Worm (Caenorhabditis elegans) whole organism, midembryonic: ENCODE measurements around the gene fkb-1.

Source experiments
- T22C8.4 ChIP-seq: fragments of 200-800 bp; sonication (Bioruptor generic); IDR thresholded peaks from 2 replicates; pipeline ENCODE4 v1.3.6; 2022; ENCODE audit warnings: missing genetic modification characterization, missing compliant biosample characterization
- cog-1 ChIP-seq: sonication (generic microtip); optimal IDR thresholded peaks from 2 replicates; lab custom pipeline; 2016; ENCODE audit warnings: missing genetic modification characterization, missing compliant biosample characterization
- flt-1 ChIP-seq: fragments of 200-800 bp; sonication (Bioruptor generic); IDR thresholded peaks from 2 replicates; pipeline ENCODE4 v1.3.6; 2022; ENCODE audit warnings: missing genetic modification characterization, missing compliant biosample characterization
- klf-2 ChIP-seq: fragments of 200-800 bp; sonication (Bioruptor generic); conservative IDR thresholded peaks from 2 replicates; pipeline ENCODE4 v1.3.6; 2022; ENCODE audit warnings: missing genetic modification reagents, missing genetic modification characterization, missing compliant biosample characterization
- med-1 ChIP-seq: sonication (generic microtip); optimal IDR thresholded peaks from 2 replicates; lab custom pipeline; 2017; ENCODE audit warnings: missing genetic modification characterization, mild to moderate bottlenecking, missing compliant biosample characterization, antibody characterized with exemption, missing genetic modification reagents; ENCODE audit not compliant: insufficient read depth
- ref-1 ChIP-seq: fragments of 200-800 bp; sonication (Bioruptor generic); conservative IDR thresholded peaks from 2 replicates; pipeline ENCODE4 v1.3.6; 2022; ENCODE audit warnings: missing genetic modification reagents, missing genetic modification characterization, missing compliant biosample characterization
- tab-1 ChIP-seq: fragments of 200-800 bp; sonication (Bioruptor generic); IDR thresholded peaks from 2 replicates; pipeline ENCODE4 v1.3.6; 2022; ENCODE audit warnings: missing genetic modification characterization, missing compliant biosample characterization
- ztf-23 ChIP-seq: fragments of 200-800 bp; sonication (Bioruptor generic); IDR thresholded peaks from 2 replicates; pipeline ENCODE4 v1.3.6; 2022; ENCODE audit warnings: missing genetic modification reagents, missing genetic modification characterization, missing compliant biosample characterization
- ztf-29 ChIP-seq: fragments of 200-800 bp; sonication (Bioruptor generic); IDR thresholded peaks from 2 replicates; pipeline ENCODE4 v1.3.6; 2022; ENCODE audit warnings: missing genetic modification reagents, missing genetic modification characterization, missing compliant biosample characterization

Gene fkb-1

ce11 chrIV:11048871-11049270 lies 12.5 kb downstream of the fkb-1 start, which contains the start of gene F36H1.11:
TSS of gene F36H1.11 (plus strand) at chrIV:11049171.
- TF ChIP-seq tab-1 (no peak), flt-1 (no peak), T22C8.4 (GFP tag; lab: Robert Waterston, UW) (no peak), med-1 (GFP tag; lab: Kevin White, UChicago) (no peak), klf-2 (GFP tag; lab: Robert Waterston, UW) (no peak), ref-1 (GFP tag; lab: Robert Waterston, UW) (no peak), cog-1 (tag; lab: Kevin White, UChicago) (no peak), ztf-29 (GFP tag; lab: Robert Waterston, UW) (no peak), ztf-23 (GFP tag; lab: Robert Waterston, UW) (no peak)

- TF ChIP-seq tab-1 = no peak
Measured at ce11 chrIV:11049806-11050205, 13.4 kb downstream of the fkb-1 start, which contains the start of gene F36H1.3. TSS of gene F36H1.3 (plus strand) at chrIV:11050128.

ce11 chrIV:11051963-11052362 lies 15.6 kb downstream of the fkb-1 start:
- TF ChIP-seq klf-2 (GFP tag; lab: Robert Waterston, UW) (no peak), tab-1 (no peak), ref-1 (GFP tag; lab: Robert Waterston, UW) (no peak), med-1 (GFP tag; lab: Kevin White, UChicago) (no peak), ztf-29 (GFP tag; lab: Robert Waterston, UW) (no peak), ztf-23 (GFP tag; lab: Robert Waterston, UW) (no peak), cog-1 (tag; lab: Kevin White, UChicago) (no peak), flt-1 (no peak), T22C8.4 (GFP tag; lab: Robert Waterston, UW) (no peak)

- TF ChIP-seq tab-1 (no peak), ztf-29 (GFP tag; lab: Robert Waterston, UW) (no peak), flt-1 (no peak), ref-1 (GFP tag; lab: Robert Waterston, UW) (no peak), ztf-23 (GFP tag; lab: Robert Waterston, UW) (no peak), klf-2 (GFP tag; lab: Robert Waterston, UW) (no peak), med-1 (GFP tag; lab: Kevin White, UChicago) (no peak), cog-1 (tag; lab: Kevin White, UChicago) (no peak), T22C8.4 (GFP tag; lab: Robert Waterston, UW) (no peak)
Measured at ce11 chrIV:11053652-11054317, 17.4 kb downstream of the fkb-1 start, which contains the start of the genes F36H1.12 and lin-3. TSS of gene F36H1.12 (minus strand) at chrIV:11053702. TSS of gene lin-3 (plus strand) at chrIV:11054308.

- TF ChIP-seq klf-2 (GFP tag; lab: Robert Waterston, UW) (no peak), med-1 (GFP tag; lab: Kevin White, UChicago) (no peak), ref-1 (GFP tag; lab: Robert Waterston, UW) (no peak), ztf-29 (GFP tag; lab: Robert Waterston, UW) (no peak), flt-1 (no peak), cog-1 (tag; lab: Kevin White, UChicago) (no peak), ztf-23 (GFP tag; lab: Robert Waterston, UW) (no peak), tab-1 (no peak), T22C8.4 (GFP tag; lab: Robert Waterston, UW) (no peak)
Measured at ce11 chrIV:11062984-11063613, 26.7 kb downstream of the fkb-1 start.

ce11 chrIV:11063962-11064361 lies 27.6 kb downstream of the fkb-1 start, which contains the start of gene ttr-16:
TSS of gene ttr-16 (minus strand) at chrIV:11064137.
- no peak for TF ChIP-seq klf-2 (GFP tag; lab: Robert Waterston, UW)
- 0 out of 2 replicates have a peak, but pooled peaks have one; percentile 5 for TF ChIP-seq flt-1

ce11 chrIV:11067003-11067402 lies 30.6 kb downstream of the fkb-1 start, which contains the start of gene ttr-17:
TSS of gene ttr-17 (minus strand) at chrIV:11067026.
- no peak for TF ChIP-seq klf-2 (GFP tag; lab: Robert Waterston, UW)
- TF ChIP-seq med-1 (GFP tag; lab: Kevin White, UChicago) = no peak
- no peak for TF ChIP-seq ztf-23 (GFP tag; lab: Robert Waterston, UW)
- no peak for TF ChIP-seq flt-1
- TF ChIP-seq cog-1 (tag; lab: Kevin White, UChicago) = no peak
- TF ChIP-seq ref-1 (GFP tag; lab: Robert Waterston, UW) = no peak

ce11 chrIV:11068314-11068713 lies 31.9 kb downstream of the fkb-1 start:
- TF ChIP-seq ref-1 (GFP tag; lab: Robert Waterston, UW) (no peak), tab-1 (no peak), med-1 (GFP tag; lab: Kevin White, UChicago) (no peak), ztf-23 (GFP tag; lab: Robert Waterston, UW) (no peak), ztf-29 (GFP tag; lab: Robert Waterston, UW) (no peak), T22C8.4 (GFP tag; lab: Robert Waterston, UW) (no peak), cog-1 (tag; lab: Kevin White, UChicago) (no peak), flt-1 (no peak), klf-2 (GFP tag; lab: Robert Waterston, UW) (no peak)

- TF ChIP-seq ztf-29 (GFP tag; lab: Robert Waterston, UW) (no peak), med-1 (GFP tag; lab: Kevin White, UChicago) (no peak), T22C8.4 (GFP tag; lab: Robert Waterston, UW) (no peak), flt-1 (no peak), cog-1 (tag; lab: Kevin White, UChicago) (no peak)
Measured at ce11 chrIV:11078482-11078881, 42.1 kb downstream of the fkb-1 start, which contains the start of gene Y5F2A.4. TSS of gene Y5F2A.4 (minus strand) at chrIV:11078582.
